Fruit fly (Drosophila melanogaster) whole organism, adult: ENCODE measurements around the gene CG8188.

ENCODE experiments used
- CG12768 ChIP-seq: fragments of 200-800 bp; sonication (Bioruptor generic); optimal IDR thresholded peaks from 2 replicates; lab custom pipeline; 2017; ENCODE audit warnings: missing biosample characterization, missing genetic modification characterization, mild to moderate bottlenecking, moderate library complexity, missing genetic modification reagents
- CG5204 ChIP-seq: fragments of 200-800 bp; sonication (Bioruptor generic); optimal IDR thresholded peaks from 2 replicates; lab custom pipeline; 2016; ENCODE audit warnings: missing biosample characterization, missing genetic modification characterization
- CG7045 ChIP-seq: fragments of 200-800 bp; sonication (Bioruptor generic); optimal IDR thresholded peaks from 2 replicates; lab custom pipeline; 2017; ENCODE audit warnings: missing biosample characterization, mild to moderate bottlenecking, missing genetic modification characterization
- Clk ChIP-seq: fragments of 200-800 bp; sonication (Bioruptor generic); optimal IDR thresholded peaks from 2 replicates; lab custom pipeline; 2017; ENCODE audit warnings: missing biosample characterization, missing genetic modification characterization
- Crg-1 ChIP-seq: fragments of 200-800 bp; sonication (Bioruptor generic); optimal IDR thresholded peaks from 2 replicates; lab custom pipeline; 2016; ENCODE audit warnings: missing biosample characterization, missing genetic modification characterization
- Hr96 ChIP-seq: fragments of 200-800 bp; sonication (Bioruptor generic); optimal IDR thresholded peaks from 2 replicates; lab custom pipeline; 2016; ENCODE audit warnings: missing biosample characterization, missing genetic modification characterization
- Mnt ChIP-seq: fragments of 200-800 bp; sonication (Bioruptor generic); optimal IDR thresholded peaks from 2 replicates; lab custom pipeline; 2016; ENCODE audit warnings: missing biosample characterization, mild to moderate bottlenecking, missing genetic modification characterization
- bab1 ChIP-seq: fragments of 200-800 bp; sonication (Bioruptor generic); optimal IDR thresholded peaks from 3 replicates; lab custom pipeline; 2019; ENCODE audit warnings: missing biosample characterization, mild to moderate bottlenecking, missing genetic modification characterization, moderate library complexity
- cnc ChIP-seq, 2 experiments: fragments of >200 bp; optimal IDR thresholded peaks; 2 replicates each; lab custom pipeline; 2017
- kay ChIP-seq: fragments of 200-800 bp; sonication (Bioruptor generic); peaks from one replicate; lab custom pipeline; 2016; ENCODE audit warnings: missing biosample characterization, missing genetic modification characterization, borderline replicate concordance
- pad ChIP-seq: fragments of 200-800 bp; sonication (Bioruptor generic); optimal IDR thresholded peaks from 3 replicates; lab custom pipeline; 2017; ENCODE audit warnings: missing biosample characterization, missing genetic modification characterization, mild to moderate bottlenecking, moderate library complexity, missing genetic modification reagents
- toe ChIP-seq: fragments of 200-800 bp; sonication (Bioruptor generic); optimal IDR thresholded peaks from 2 replicates; lab custom pipeline; 2016; ENCODE audit warnings: missing biosample characterization, missing genetic modification characterization

DNA sequence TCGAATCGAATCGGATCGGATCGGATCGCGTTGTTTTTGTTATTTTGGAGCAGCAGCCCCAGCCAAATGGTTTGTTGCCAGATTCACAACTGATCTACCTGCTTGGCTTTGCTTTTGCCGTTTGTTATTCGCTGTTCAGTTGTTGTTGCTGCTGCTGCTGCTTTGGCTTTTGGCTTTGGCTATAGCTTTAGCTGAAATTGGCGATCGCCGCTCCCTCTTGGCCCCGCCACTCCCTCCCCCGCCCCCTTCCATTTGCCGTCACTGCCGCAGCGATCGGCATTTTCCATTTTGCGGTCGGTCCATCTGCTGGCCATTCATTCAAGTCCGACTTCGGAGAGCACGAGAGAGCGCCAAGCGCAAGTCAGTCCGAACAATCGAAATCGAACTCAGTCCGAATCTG is 4.4 kb downstream of the CG8188 start, which contains the start of gene chas:
- TF ChIP-seq CG12768 (GFP tag; lab: Kevin White, UChicago) (no peak), cnc (optimal IDR thresholded peaks at IDR 0.05; lab: Kevin White, UChicago) (no peak), Crg-1 (GFP tag; lab: Kevin White, UChicago) (no peak), Hr96 (GFP tag; lab: Kevin White, UChicago) (no peak), Clk (GFP tag; lab: Kevin White, UChicago) (no peak), Mnt (GFP tag; lab: Kevin White, UChicago) (no peak), CG7045 (GFP tag; lab: Kevin White, UChicago) (no peak), toe (no peak), kay (GFP tag; lab: Kevin White, UChicago) (no peak), bab1 (no peak), CG5204 (GFP tag; lab: Kevin White, UChicago) (no peak), pad (no peak)
